Worm (Caenorhabditis elegans) whole organism, L4/young adult: ENCODE results near the gene F20D12.7.

Source experiments
- W03F9.2 ChIP-seq: fragments of 150-350 bp; optimal IDR thresholded peaks from 2 replicates; lab custom pipeline; 2014; ENCODE audit warnings: missing biosample characterization, missing genetic modification characterization
- dao-5 ChIP-seq: sonication (generic microtip); optimal IDR thresholded peaks from 2 replicates; lab custom pipeline; 2016; ENCODE audit warnings: missing genotype, missing genetic modification characterization, moderate library complexity, missing compliant biosample characterization
- him-1 ChIP-seq: sonication (generic microtip); optimal IDR thresholded peaks from 2 replicates; lab custom pipeline; 2016; ENCODE audit warnings: missing genotype, missing genetic modification reagents, missing genetic modification characterization, missing compliant biosample characterization

DNA sequence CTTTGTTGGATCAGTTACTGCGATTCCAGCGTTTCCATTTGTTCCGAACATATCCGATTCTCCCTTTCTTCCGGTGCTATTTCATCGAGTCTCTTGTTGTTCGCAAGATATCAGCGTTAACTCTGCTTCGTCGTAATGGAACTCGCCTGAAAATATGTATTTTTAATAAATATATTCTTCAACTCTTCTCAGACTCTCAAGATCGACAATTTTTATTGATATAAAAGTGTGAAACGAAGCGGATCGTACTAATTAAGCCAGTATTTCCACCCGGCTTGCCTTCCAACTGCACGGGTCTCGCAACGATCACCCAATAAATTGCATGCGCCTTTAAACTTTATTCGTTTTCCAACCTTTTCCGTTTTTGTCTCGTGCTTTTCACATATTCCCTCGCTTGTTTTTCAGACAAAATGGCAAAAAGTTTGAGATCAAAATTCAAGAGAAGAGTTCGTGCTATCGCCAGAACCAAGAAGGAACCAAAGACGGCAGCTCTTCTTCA is 14.7 kb downstream of the F20D12.7 start, which contains the start of the genes xpo-3 and C49H3.3:
- TF ChIP-seq W03F9.2 (tag; lab: Kevin White, UChicago) (peak; percentile 79), him-1 (tag; lab: Kevin White, UChicago) (no peak), dao-5 (tag; lab: Kevin White, UChicago) (no peak)
